Worm (Caenorhabditis elegans): ENCODE results near the gene flh-2.

DNA sequence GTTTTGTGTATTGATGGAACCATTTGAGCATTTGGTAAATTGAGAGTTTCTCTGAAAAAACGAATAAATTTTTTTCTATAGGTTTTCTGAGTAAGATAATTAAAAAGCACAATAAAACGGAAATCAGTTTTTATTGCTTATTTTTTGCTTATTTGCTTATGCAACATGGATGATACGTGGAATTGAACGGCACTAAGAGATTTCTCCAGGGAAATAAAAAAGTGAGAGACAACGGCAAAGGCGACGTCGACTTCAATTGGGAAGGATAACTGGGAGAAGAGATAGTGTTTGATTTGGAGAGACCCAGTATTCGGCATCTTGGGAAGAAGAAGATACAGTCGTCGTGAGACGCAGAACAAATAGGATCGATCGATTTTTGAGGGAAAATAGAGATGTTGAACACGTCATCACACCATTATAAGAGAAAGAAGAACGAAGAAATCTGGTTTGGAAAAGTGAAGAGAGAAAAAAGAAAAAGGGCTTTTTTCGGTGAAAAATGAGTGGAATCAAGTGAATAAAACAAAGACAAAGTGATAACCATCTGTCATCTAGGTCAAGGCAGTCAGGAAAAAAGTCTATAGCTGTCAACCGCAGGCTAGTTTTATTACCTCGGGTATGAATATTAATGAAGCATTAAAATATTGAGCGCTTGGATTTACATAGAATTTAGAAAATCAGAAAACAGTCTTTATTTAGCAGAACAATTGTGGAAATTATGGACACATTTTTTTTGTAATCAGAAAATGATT lies 46.4 kb downstream of the flh-2 start, which contains the start of gene tmem-131:
- TF ChIP-seq zip-5 (tag; optimal IDR thresholded peaks at IDR 0.05) (no peak), tbx-2 (tag; optimal IDR thresholded peaks at IDR 0.05) (no peak), nhr-11 (tag; optimal IDR thresholded peaks at IDR 0.05) (no peak), nhr-232 (tag; optimal IDR thresholded peaks at IDR 0.05) (no peak), nfya-1 (tag; optimal IDR thresholded peaks at IDR 0.05) (peak; percentile 14)
